Worm (Caenorhabditis elegans) whole organism, mixed stage, embryonic: Measurements from ENCODE around the gene tag-297.

ENCODE experiments used
- M03D4.4 ChIP-seq: sonication (generic microtip); optimal IDR thresholded peaks from 2 replicates; lab custom pipeline; 2017; ENCODE audit warnings: mild to moderate bottlenecking, missing genetic modification characterization, missing compliant biosample characterization
- bed-3 ChIP-seq: fragments of 200-800 bp; sonication (Bioruptor generic); optimal IDR thresholded peaks from 3 replicates; lab custom pipeline; 2018; ENCODE audit warnings: mild to moderate bottlenecking, missing genetic modification characterization, moderate library complexity, missing compliant biosample characterization
- blmp-1 ChIP-seq: fragments of 150-350 bp; optimal IDR thresholded peaks from 2 replicates; lab custom pipeline; 2014; ENCODE audit warnings: missing biosample characterization, missing genetic modification characterization
- ceh-39 ChIP-seq: fragments of 150-350 bp; optimal IDR thresholded peaks from 2 replicates; lab custom pipeline; 2014; ENCODE audit warnings: missing biosample characterization, missing genetic modification characterization
- ceh-43 ChIP-seq: fragments of 200-800 bp; sonication (Bioruptor generic); optimal IDR thresholded peaks from 2 replicates; lab custom pipeline; 2018; ENCODE audit warnings: mild to moderate bottlenecking, missing genetic modification characterization, moderate library complexity, missing compliant biosample characterization
- ceh-83 ChIP-seq: fragments of 200-800 bp; sonication (Bioruptor generic); optimal IDR thresholded peaks from 2 replicates; lab custom pipeline; 2018; ENCODE audit warnings: mild to moderate bottlenecking, missing genetic modification characterization, missing compliant biosample characterization
- ces-1 ChIP-seq: fragments of 150-350 bp; optimal IDR thresholded peaks from 2 replicates; lab custom pipeline; 2014; ENCODE audit warnings: missing biosample characterization, missing genetic modification reagents, missing genetic modification characterization
- cnd-1 ChIP-seq: fragments of 200-800 bp; sonication (Bioruptor generic); optimal IDR thresholded peaks from 2 replicates; lab custom pipeline; 2018; ENCODE audit warnings: mild to moderate bottlenecking, missing genetic modification characterization, missing compliant biosample characterization
- drap-1 ChIP-seq: fragments of 200-800 bp; sonication (Bioruptor generic); optimal IDR thresholded peaks from 3 replicates; lab custom pipeline; 2018; ENCODE audit warnings: mild to moderate bottlenecking, missing genetic modification characterization, missing compliant biosample characterization
- elt-1 ChIP-seq: sonication (generic microtip); optimal IDR thresholded peaks from 2 replicates; lab custom pipeline; 2017; ENCODE audit warnings: missing genetic modification characterization, mild to moderate bottlenecking, missing compliant biosample characterization, antibody characterized with exemption, moderate library complexity, borderline replicate concordance; ENCODE audit not compliant: insufficient read depth
- elt-3 ChIP-seq: fragments of 150-350 bp; optimal IDR thresholded peaks from 2 replicates; lab custom pipeline; 2014; ENCODE audit warnings: missing biosample characterization, missing genetic modification characterization
- flh-1 ChIP-seq: fragments of 200-800 bp; sonication (Bioruptor generic); optimal IDR thresholded peaks from 2 replicates; lab custom pipeline; 2018; ENCODE audit warnings: mild to moderate bottlenecking, missing genetic modification characterization, moderate library complexity, missing compliant biosample characterization
- ham-2 ChIP-seq: fragments of 200-800 bp; sonication (Bioruptor generic); optimal IDR thresholded peaks from 2 replicates; lab custom pipeline; 2018; ENCODE audit warnings: mild to moderate bottlenecking, missing genetic modification characterization, missing compliant biosample characterization
- hlh-1 ChIP-seq: fragments of 150-350 bp; optimal IDR thresholded peaks from 2 replicates; lab custom pipeline; 2014; ENCODE audit warnings: missing biosample characterization, missing genetic modification reagents, missing genetic modification characterization
- lin-13 ChIP-seq: fragments of 150-350 bp; optimal IDR thresholded peaks from 2 replicates; lab custom pipeline; 2014; ENCODE audit warnings: missing biosample characterization, missing genetic modification characterization
- lin-32 ChIP-seq: fragments of 200-800 bp; sonication (Bioruptor generic); optimal IDR thresholded peaks from 2 replicates; lab custom pipeline; 2018; ENCODE audit warnings: mild to moderate bottlenecking, missing genetic modification characterization, missing compliant biosample characterization
- lsy-2 ChIP-seq: fragments of 150-350 bp; optimal IDR thresholded peaks from 2 replicates; lab custom pipeline; 2014; ENCODE audit warnings: missing biosample characterization, missing genetic modification characterization
- mab-5 ChIP-seq: fragments of 150-350 bp; optimal IDR thresholded peaks from 2 replicates; lab custom pipeline; 2014; ENCODE audit warnings: missing biosample characterization, missing genetic modification characterization
- mep-1 ChIP-seq: fragments of 150-350 bp; optimal IDR thresholded peaks from 2 replicates; lab custom pipeline; 2017; ENCODE audit warnings: missing biosample characterization, missing genetic modification reagents, missing genetic modification characterization, inconsistent platforms
- mls-2 ChIP-seq: sonication (generic microtip); optimal IDR thresholded peaks from 2 replicates; lab custom pipeline; 2016; ENCODE audit warnings: mild to moderate bottlenecking, missing genetic modification characterization, moderate library complexity, missing compliant biosample characterization
- nhr-12 ChIP-seq: fragments of 150-350 bp; optimal IDR thresholded peaks from 2 replicates; lab custom pipeline; 2014; ENCODE audit warnings: missing biosample characterization, missing genetic modification characterization
- nhr-2 ChIP-seq: fragments of 150-350 bp; optimal IDR thresholded peaks from 2 replicates; lab custom pipeline; 2014; ENCODE audit warnings: missing biosample characterization, missing genetic modification characterization
- nhr-237 ChIP-seq: fragments of 150-350 bp; optimal IDR thresholded peaks from 2 replicates; lab custom pipeline; 2014; ENCODE audit warnings: missing biosample characterization, missing genetic modification characterization
- nhr-28 ChIP-seq: fragments of 150-350 bp; optimal IDR thresholded peaks from 2 replicates; lab custom pipeline; 2014; ENCODE audit warnings: missing biosample characterization, missing genetic modification characterization
- nhr-76 ChIP-seq: sonication (generic microtip); optimal IDR thresholded peaks from 2 replicates; lab custom pipeline; 2017; ENCODE audit warnings: missing biosample characterization, missing genetic modification characterization
- pha-4 ChIP-seq: fragments of 150-350 bp; optimal IDR thresholded peaks from 2 replicates; lab custom pipeline; 2018; ENCODE audit warnings: missing biosample characterization, missing genetic modification reagents, missing genetic modification characterization
- sem-2 ChIP-seq: fragments of 200-800 bp; sonication (Bioruptor generic); optimal IDR thresholded peaks from 2 replicates; lab custom pipeline; 2018; ENCODE audit warnings: mild to moderate bottlenecking, missing genetic modification characterization, missing compliant biosample characterization
- snpc-4 ChIP-seq: fragments of 150-350 bp; optimal IDR thresholded peaks from 2 replicates; lab custom pipeline; 2014; ENCODE audit warnings: missing biosample characterization, missing genetic modification characterization
- sptf-1 ChIP-seq: sonication (generic microtip); optimal IDR thresholded peaks from 2 replicates; lab custom pipeline; 2017; ENCODE audit warnings: mild to moderate bottlenecking, missing genetic modification characterization, moderate library complexity, missing compliant biosample characterization
- tbx-8 ChIP-seq: fragments of 200-800 bp; sonication (Bioruptor generic); optimal IDR thresholded peaks from 2 replicates; lab custom pipeline; 2018; ENCODE audit warnings: mild to moderate bottlenecking, missing genetic modification characterization, moderate library complexity, missing compliant biosample characterization
- unc-120 ChIP-seq: sonication (generic microtip); optimal IDR thresholded peaks from 2 replicates; lab custom pipeline; 2017; ENCODE audit warnings: missing genetic modification characterization, missing compliant biosample characterization; ENCODE audit not compliant: poor library complexity, severe bottlenecking
- unc-39 ChIP-seq: fragments of 150-350 bp; optimal IDR thresholded peaks from 2 replicates; lab custom pipeline; 2014; ENCODE audit warnings: missing biosample characterization, missing genetic modification characterization
- unc-62 ChIP-seq: fragments of 150-350 bp; optimal IDR thresholded peaks from 2 replicates; lab custom pipeline; 2014; ENCODE audit warnings: missing biosample characterization, missing genetic modification reagents, missing genetic modification characterization
- zip-8 ChIP-seq: fragments of 150-350 bp; optimal IDR thresholded peaks from 2 replicates; lab custom pipeline; 2014; ENCODE audit warnings: missing biosample characterization, missing genetic modification characterization
- ztf-11 ChIP-seq: fragments of 150-350 bp; optimal IDR thresholded peaks from 2 replicates; lab custom pipeline; 2014; ENCODE audit warnings: missing biosample characterization, missing genetic modification characterization

The tag-297 gene

DNA sequence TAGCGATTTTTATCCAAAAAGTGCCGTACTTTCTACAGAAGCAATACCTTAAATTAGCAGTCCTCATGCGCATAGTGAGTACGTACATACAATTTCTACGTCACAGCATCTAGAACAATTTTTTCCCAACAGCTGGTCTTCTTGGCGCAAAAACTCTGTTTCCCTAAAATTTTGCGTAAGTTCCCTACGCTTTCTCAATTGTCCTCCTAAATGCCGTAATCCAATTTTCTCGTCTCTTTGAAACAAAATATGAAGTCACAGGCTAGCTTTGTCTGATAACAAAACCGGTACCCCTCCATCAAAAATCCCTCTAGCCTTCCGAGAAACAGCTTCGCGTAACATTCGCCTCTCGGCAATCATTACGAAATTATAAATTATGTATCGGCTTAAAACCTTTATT is 5.4 kb downstream of the tag-297 start, which contains the start of gene C38C6.3:
C38C6.3 (plus strand) TSS at position 301 of the 400 bp plus-strand sequence.
- TF ChIP-seq ztf-11: no peak
- TF ChIP-seq cnd-1 (tag; lab: Kevin White, UChicago): no peak
- no peak for TF ChIP-seq snpc-4
- TF ChIP-seq unc-120 (tag; lab: Kevin White, UChicago): no peak
- no peak for TF ChIP-seq mab-5 (tag; lab: Kevin White, UChicago)
- no peak for TF ChIP-seq flh-1
- TF ChIP-seq hlh-1 (tag; lab: Kevin White, UChicago): no peak
- no peak for TF ChIP-seq bed-3 (GFP tag; lab: Kevin White, UChicago)
- no peak for TF ChIP-seq tbx-8 (GFP tag; lab: Kevin White, UChicago)

- no peak for TF ChIP-seq lsy-2 (tag; lab: Kevin White, UChicago)
- TF ChIP-seq ces-1 (GFP tag; lab: Kevin White, UChicago): no peak
- TF ChIP-seq unc-39 (tag; lab: Kevin White, UChicago): no peak
- TF ChIP-seq ceh-43 (GFP tag; lab: Kevin White, UChicago): no peak
- no peak for TF ChIP-seq nhr-12 (tag; lab: Kevin White, UChicago)
- TF ChIP-seq nhr-237 (tag; lab: Kevin White, UChicago): no peak
- TF ChIP-seq ham-2 (GFP tag; lab: Kevin White, UChicago): no peak
Observed at ce11 chrII:14634042-14634441, 6.6 kb downstream of the tag-297 start.

DNA sequence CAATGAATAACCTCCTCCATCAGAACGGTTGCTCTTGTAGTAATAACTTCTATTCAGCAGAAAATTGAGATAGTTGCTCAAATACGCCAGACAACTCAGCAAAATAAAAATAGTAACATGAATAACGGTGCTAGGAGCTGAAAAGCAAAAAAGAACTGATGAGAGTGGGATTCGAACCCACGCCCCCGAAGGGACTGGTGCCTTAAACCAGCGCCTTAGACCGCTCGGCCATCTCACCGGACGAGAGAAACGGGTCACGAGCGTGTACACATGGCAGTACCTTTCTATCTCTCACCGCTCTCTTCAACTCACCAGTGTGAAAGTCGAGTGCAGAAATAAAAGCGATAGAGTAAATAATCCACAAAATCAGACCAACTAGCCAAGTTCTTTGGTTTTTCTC is 7.7 kb downstream of the tag-297 start:
- TF ChIP-seq bed-3 (GFP tag; lab: Kevin White, UChicago): peak; percentile 21
- no peak for TF ChIP-seq ztf-11
- peak; percentile 58 for TF ChIP-seq sem-2
- no peak for TF ChIP-seq hlh-1 (tag; lab: Kevin White, UChicago)
- no peak for TF ChIP-seq tbx-8 (GFP tag; lab: Kevin White, UChicago)
- TF ChIP-seq flh-1: peak; percentile 7
- no peak for TF ChIP-seq nhr-2 (tag; lab: Kevin White, UChicago)
- TF ChIP-seq nhr-237 (tag; lab: Kevin White, UChicago): no peak
- TF ChIP-seq mep-1: peak; percentile 4
- no peak for TF ChIP-seq nhr-76 (tag; lab: Kevin White, UChicago)
- TF ChIP-seq M03D4.4 (tag; lab: Kevin White, UChicago): peak; percentile 68
- TF ChIP-seq blmp-1 (tag; lab: Kevin White, UChicago): no peak
- peak; percentile 45 for TF ChIP-seq ceh-83 (GFP tag; lab: Kevin White, UChicago)
- no peak for TF ChIP-seq lsy-2 (tag; lab: Kevin White, UChicago)
- TF ChIP-seq cnd-1 (tag; lab: Kevin White, UChicago): peak; percentile 52
- no peak for TF ChIP-seq snpc-4
- TF ChIP-seq pha-4: no peak
- peak; percentile 67 for TF ChIP-seq unc-120 (tag; lab: Kevin White, UChicago)
- TF ChIP-seq unc-62 (GFP tag; lab: Kevin White, UChicago): no peak
- TF ChIP-seq nhr-28 (tag; lab: Kevin White, UChicago): peak; percentile 6
- no peak for TF ChIP-seq unc-39 (tag; lab: Kevin White, UChicago)
- TF ChIP-seq mab-5 (tag; lab: Kevin White, UChicago): no peak
- TF ChIP-seq ces-1 (GFP tag; lab: Kevin White, UChicago): no peak
- no peak for TF ChIP-seq ham-2 (GFP tag; lab: Kevin White, UChicago)
- no peak for TF ChIP-seq ceh-39
- TF ChIP-seq sptf-1 (tag; lab: Kevin White, UChicago): peak; percentile 86
- peak; percentile 70 for TF ChIP-seq mls-2 (tag; lab: Kevin White, UChicago)
- TF ChIP-seq zip-8 (tag; lab: Kevin White, UChicago): no peak
- TF ChIP-seq lin-13: no peak
- TF ChIP-seq nhr-12 (tag; lab: Kevin White, UChicago): no peak
- TF ChIP-seq lin-32 (GFP tag; lab: Kevin White, UChicago): peak; percentile 70
- no peak for TF ChIP-seq elt-1 (tag; lab: Kevin White, UChicago)
- no peak for TF ChIP-seq elt-3
- peak; percentile 48 for TF ChIP-seq ceh-43 (GFP tag; lab: Kevin White, UChicago)
- TF ChIP-seq drap-1 (GFP tag; lab: Kevin White, UChicago): peak; percentile 79
- TF ChIP-seq, all 35 proteins: peak for 14
